Worm (Caenorhabditis elegans): ENCODE results near the gene F13H8.8.

- TF ChIP-seq nhr-129 (tag; optimal IDR thresholded peaks at IDR 0.05) (no peak), fos-1 (tag; optimal IDR thresholded peaks at IDR 0.05) (peak; percentile 60), mdl-1 (tag; optimal IDR thresholded peaks at IDR 0.05) (no peak), unc-62 (GFP tag; optimal IDR thresholded peaks at IDR 0.05) (no peak), elt-3 (tag; optimal IDR thresholded peaks at IDR 0.05) (no peak), ztf-1 (GFP tag; conservative IDR thresholded peaks at IDR 0.05) (no peak), lin-13 (GFP tag; optimal IDR thresholded peaks at IDR 0.05) (no peak), unc-55 (GFP tag; optimal IDR thresholded peaks at IDR 0.05) (no peak), nhr-25 (tag; optimal IDR thresholded peaks at IDR 0.05) (no peak), skn-1 (tag; optimal IDR thresholded peaks at IDR 0.05) (no peak), snpc-4 (tag; optimal IDR thresholded peaks at IDR 0.05) (no peak), ceh-82 (tag; optimal IDR thresholded peaks at IDR 0.05) (no peak)
These were observed 15.2 kb upstream of the F13H8.8 start, which contains the start of gene F13H8.1 for ce11 chrII:6283074-6283473.
